Worm (Caenorhabditis elegans): Measurements from ENCODE around the gene M04B2.6.

Gene M04B2.6

DNA sequence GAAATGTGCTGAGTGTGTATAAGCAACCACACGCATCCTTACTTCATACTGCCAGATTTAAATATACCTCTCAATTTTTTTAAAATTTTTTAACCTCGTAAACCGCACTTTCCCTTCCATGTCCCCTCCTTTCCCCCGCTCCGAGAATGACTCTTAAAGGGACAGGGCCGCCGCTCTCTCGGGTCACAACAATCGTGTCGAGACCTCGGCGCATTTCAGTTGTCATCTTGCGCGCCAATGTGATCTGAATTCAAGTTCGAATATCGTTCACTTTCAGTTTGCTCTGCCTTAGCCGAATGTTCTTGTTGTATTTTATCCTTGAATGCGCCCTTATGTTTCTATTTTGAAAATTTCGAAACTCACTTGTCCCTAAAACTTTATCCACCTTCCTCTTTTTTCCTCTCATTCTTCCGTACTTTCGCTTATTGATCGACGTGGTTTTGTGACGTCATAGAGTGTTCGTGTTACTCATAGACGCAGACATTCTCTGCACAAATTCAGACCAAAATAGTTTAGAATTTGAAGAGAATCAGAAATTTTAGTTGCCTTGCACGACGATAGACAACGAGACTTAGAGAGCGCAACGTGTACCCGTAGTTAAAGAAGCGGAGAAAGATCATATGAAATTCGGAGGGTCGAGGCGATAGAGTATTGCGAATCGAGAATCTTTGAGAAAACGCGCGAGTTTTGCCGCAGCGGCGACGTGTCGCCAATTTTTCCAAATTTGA lies 11.8 kb upstream of the M04B2.6 start:
- TF ChIP-seq ceh-36 (tag; optimal IDR thresholded peaks at IDR 0.05): no peak
- TF ChIP-seq ama-1 (optimal IDR thresholded peaks at IDR 0.05): peak; percentile 12

DNA sequence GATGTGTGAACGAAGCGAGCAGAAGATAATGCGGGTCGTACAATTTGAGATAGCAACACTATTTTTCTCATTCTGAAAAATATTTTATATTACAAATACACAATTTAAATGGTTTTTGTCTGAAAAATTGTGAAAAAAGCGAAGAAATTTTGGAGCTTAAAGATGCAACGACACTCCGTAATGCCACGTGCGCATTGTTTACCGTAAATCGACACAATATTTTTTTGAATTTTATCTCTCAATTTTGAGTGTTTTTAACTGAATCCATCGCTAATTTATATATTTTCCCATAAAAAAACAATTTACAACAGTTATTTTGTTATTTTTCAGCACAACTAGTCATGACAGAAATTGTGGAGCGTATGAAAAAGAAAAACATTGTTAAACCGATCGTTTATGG lies 10.4 kb upstream of the M04B2.6 start, which contains the start of the genes M04B2.4 and gfl-1:
M04B2.4 (minus strand) TSS at position 72 of the 400 bp plus-strand sequence.
gfl-1 (plus strand) TSS at position 331 of the 400 bp plus-strand sequence.
- no peak for TF ChIP-seq pes-1 (GFP tag; IDR thresholded peaks at IDR 0.05)
- no peak for TF ChIP-seq flt-1 (GFP tag; IDR thresholded peaks at IDR 0.05)
- TF ChIP-seq ama-1 (optimal IDR thresholded peaks at IDR 0.05): no peak
- no peak for TF ChIP-seq sea-1 (GFP tag; conservative IDR thresholded peaks at IDR 0.05)
- TF ChIP-seq ceh-13 (GFP tag; optimal IDR thresholded peaks at IDR 0.05): no peak
- no peak for TF ChIP-seq hmg-4 (GFP tag; optimal IDR thresholded peaks at IDR 0.05)
- no peak for TF ChIP-seq tra-4 (tag; optimal IDR thresholded peaks at IDR 0.05)
- TF ChIP-seq ceh-36 (tag; optimal IDR thresholded peaks at IDR 0.05): no peak
- TF ChIP-seq hmbx-1 (tag; optimal IDR thresholded peaks at IDR 0.05): no peak
- TF ChIP-seq aly-1 (tag; optimal IDR thresholded peaks at IDR 0.05): no peak
- TF ChIP-seq F13C5.2 (tag; optimal IDR thresholded peaks at IDR 0.05): no peak
- TF ChIP-seq ets-7 (tag; optimal IDR thresholded peaks at IDR 0.05): no peak

DNA sequence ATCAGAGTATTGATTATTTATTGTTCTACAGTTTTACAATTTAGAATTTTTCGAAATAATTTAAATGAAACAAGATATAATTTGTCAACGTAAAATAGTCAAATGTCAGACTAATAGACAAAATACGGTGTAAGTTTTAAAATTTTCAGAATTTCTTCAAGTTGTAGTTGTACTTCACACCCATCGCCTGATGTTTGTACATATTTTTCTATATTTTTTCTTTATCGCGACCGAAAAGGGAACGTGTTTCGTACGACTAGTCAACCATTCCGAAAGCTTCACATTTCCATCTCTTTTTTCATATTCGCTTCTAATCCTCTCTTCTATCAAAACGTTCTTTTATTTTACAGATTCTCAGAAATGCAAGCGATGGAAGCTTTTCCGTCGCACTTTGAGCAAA lies 6.1 kb downstream of the M04B2.6 start, which contains the start of gene twk-25:
twk-25 (plus strand) TSS at position 301 of the 400 bp plus-strand sequence.
- TF ChIP-seq hnd-1 (tag; optimal IDR thresholded peaks at IDR 0.05) (no peak), ceh-13 (GFP tag; optimal IDR thresholded peaks at IDR 0.05) (no peak), flt-1 (GFP tag; IDR thresholded peaks at IDR 0.05) (no peak), tbx-11 (GFP tag; IDR thresholded peaks at IDR 0.05) (no peak), ets-7 (tag; optimal IDR thresholded peaks at IDR 0.05) (no peak), scrt-1 (GFP tag; IDR thresholded peaks at IDR 0.05) (no peak), aly-1 (tag; optimal IDR thresholded peaks at IDR 0.05) (no peak), ceh-36 (tag; optimal IDR thresholded peaks at IDR 0.05) (no peak), F13C5.2 (tag; optimal IDR thresholded peaks at IDR 0.05) (no peak), sea-1 (GFP tag; conservative IDR thresholded peaks at IDR 0.05) (no peak), tbx-37 (GFP tag; conservative IDR thresholded peaks at IDR 0.05) (no peak), hmbx-1 (tag; optimal IDR thresholded peaks at IDR 0.05) (no peak), pes-1 (GFP tag; IDR thresholded peaks at IDR 0.05) (no peak), B0310.2 (tag; optimal IDR thresholded peaks at IDR 0.05) (no peak), ama-1 (optimal IDR thresholded peaks at IDR 0.05) (no peak)

DNA sequence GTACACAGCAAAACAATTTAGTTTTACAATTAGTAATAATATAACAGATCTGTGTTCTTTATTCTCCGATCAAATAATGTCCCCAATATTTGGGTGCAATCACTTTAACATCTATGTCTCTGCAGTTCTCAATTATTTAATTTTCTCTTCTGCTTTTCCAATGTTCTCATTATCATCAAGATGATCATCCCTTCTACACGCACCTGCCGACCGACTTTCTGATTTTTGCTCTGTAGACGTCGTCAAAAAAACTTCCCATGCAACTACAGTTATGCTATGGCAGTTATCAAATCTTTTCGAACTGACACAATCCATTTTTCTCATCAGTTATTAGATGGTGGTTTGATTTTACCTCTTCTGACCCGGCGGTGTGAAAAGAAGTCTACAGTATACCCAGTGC lies 6.9 kb downstream of the M04B2.6 start:
- TF ChIP-seq hnd-1 (tag; optimal IDR thresholded peaks at IDR 0.05) (no peak), pes-1 (GFP tag; IDR thresholded peaks at IDR 0.05) (no peak), tbx-37 (GFP tag; conservative IDR thresholded peaks at IDR 0.05) (no peak), tbx-11 (GFP tag; IDR thresholded peaks at IDR 0.05) (no peak), scrt-1 (GFP tag; IDR thresholded peaks at IDR 0.05) (no peak), ceh-13 (GFP tag; optimal IDR thresholded peaks at IDR 0.05) (no peak)

DNA sequence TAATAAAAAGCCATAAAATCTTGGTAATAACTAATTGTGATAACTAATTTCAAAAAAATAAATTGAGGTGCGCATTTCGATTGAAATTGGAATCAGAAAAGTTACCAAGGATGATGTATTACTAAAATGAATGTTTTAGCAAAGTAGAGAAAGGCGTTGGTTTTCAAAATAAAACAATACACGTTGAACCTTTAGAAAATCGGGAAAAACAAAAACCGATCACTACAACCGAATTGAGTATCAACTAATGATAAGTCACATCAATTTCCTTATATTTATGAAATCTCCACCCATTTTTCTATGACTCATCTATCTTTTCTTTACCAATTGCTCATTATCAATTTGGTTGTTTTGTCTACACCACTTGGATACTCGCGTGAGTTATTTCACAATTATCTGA lies 10.1 kb downstream of the M04B2.6 start, which contains the start of gene H21P03.10:
H21P03.10 (plus strand) TSS at position 301 of the 400 bp plus-strand sequence.
- no peak for TF ChIP-seq B0310.2 (tag; optimal IDR thresholded peaks at IDR 0.05)
- no peak for TF ChIP-seq ama-1 (optimal IDR thresholded peaks at IDR 0.05)
- TF ChIP-seq tbx-11 (GFP tag; IDR thresholded peaks at IDR 0.05): no peak
- no peak for TF ChIP-seq aly-1 (tag; optimal IDR thresholded peaks at IDR 0.05)
- no peak for TF ChIP-seq flt-1 (GFP tag; IDR thresholded peaks at IDR 0.05)
- no peak for TF ChIP-seq hnd-1 (tag; optimal IDR thresholded peaks at IDR 0.05)
- TF ChIP-seq hmbx-1 (tag; optimal IDR thresholded peaks at IDR 0.05): no peak
- no peak for TF ChIP-seq hmg-4 (GFP tag; optimal IDR thresholded peaks at IDR 0.05)
- no peak for TF ChIP-seq sea-1 (GFP tag; conservative IDR thresholded peaks at IDR 0.05)
- no peak for TF ChIP-seq ets-7 (tag; optimal IDR thresholded peaks at IDR 0.05)
- no peak for TF ChIP-seq ceh-13 (GFP tag; optimal IDR thresholded peaks at IDR 0.05)

DNA sequence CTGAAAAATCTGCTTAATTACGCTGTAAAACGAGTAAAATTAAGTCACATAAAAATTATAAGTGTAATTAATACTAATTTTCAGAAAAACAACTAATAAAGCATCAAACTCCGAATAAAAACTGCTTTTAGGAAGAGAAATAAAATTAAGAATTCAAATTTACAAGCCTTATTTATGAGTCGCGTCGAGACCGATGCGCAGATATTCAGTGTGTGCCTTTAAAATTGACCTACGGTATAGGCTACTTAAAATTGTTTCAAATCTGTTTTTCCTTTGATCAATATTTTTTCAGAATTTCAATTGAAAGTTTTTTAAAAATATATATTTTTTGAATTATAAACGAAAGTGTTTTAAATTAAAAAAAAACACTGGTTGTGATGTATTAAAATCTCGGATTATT lies 12.4 kb downstream of the M04B2.6 start, which contains the start of gene sms-1:
sms-1 (minus strand) TSS at position 6 of the 400 bp plus-strand sequence.
- TF ChIP-seq ama-1 (optimal IDR thresholded peaks at IDR 0.05): no peak
- no peak for TF ChIP-seq sea-1 (GFP tag; conservative IDR thresholded peaks at IDR 0.05)
- TF ChIP-seq tbx-37 (GFP tag; conservative IDR thresholded peaks at IDR 0.05): no peak
- no peak for TF ChIP-seq hnd-1 (tag; optimal IDR thresholded peaks at IDR 0.05)
- no peak for TF ChIP-seq hmbx-1 (tag; optimal IDR thresholded peaks at IDR 0.05)
- no peak for TF ChIP-seq ceh-13 (GFP tag; optimal IDR thresholded peaks at IDR 0.05)
- no peak for TF ChIP-seq scrt-1 (GFP tag; IDR thresholded peaks at IDR 0.05)
- no peak for TF ChIP-seq ets-7 (tag; optimal IDR thresholded peaks at IDR 0.05)
- TF ChIP-seq F13C5.2 (tag; optimal IDR thresholded peaks at IDR 0.05): no peak
- no peak for TF ChIP-seq tbx-11 (GFP tag; IDR thresholded peaks at IDR 0.05)
- no peak for TF ChIP-seq B0310.2 (tag; optimal IDR thresholded peaks at IDR 0.05)
- TF ChIP-seq flt-1 (GFP tag; IDR thresholded peaks at IDR 0.05): no peak
- no peak for TF ChIP-seq ceh-36 (tag; optimal IDR thresholded peaks at IDR 0.05)
- TF ChIP-seq hmg-4 (GFP tag; optimal IDR thresholded peaks at IDR 0.05): no peak
- no peak for TF ChIP-seq aly-1 (tag; optimal IDR thresholded peaks at IDR 0.05)
- TF ChIP-seq tra-4 (tag; optimal IDR thresholded peaks at IDR 0.05): no peak
- TF ChIP-seq pes-1 (GFP tag; IDR thresholded peaks at IDR 0.05): no peak

DNA sequence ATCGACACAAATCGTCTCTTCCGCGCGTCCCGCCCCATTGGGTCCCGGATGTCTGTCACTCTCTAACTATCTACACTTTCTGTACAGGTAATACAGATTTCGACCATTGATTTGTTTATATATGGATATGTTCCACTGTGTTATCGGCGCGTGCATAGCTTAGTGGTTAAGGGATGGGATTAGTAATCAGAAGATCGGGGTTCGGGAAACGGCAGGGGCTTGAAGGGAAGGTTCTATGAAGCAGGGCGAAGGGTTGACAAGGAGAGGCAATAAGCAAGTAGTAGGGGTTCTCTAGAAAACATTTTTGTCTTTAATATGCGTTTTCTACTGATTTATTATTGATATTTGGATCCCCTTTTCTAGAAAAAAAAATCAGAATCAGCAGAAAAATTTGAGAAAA lies 13.3 kb downstream of the M04B2.6 start:
- TF ChIP-seq flt-1 (GFP tag; IDR thresholded peaks at IDR 0.05): peak; percentile 48; the same call in 1 of the 2 replicates
- TF ChIP-seq pes-1 (GFP tag; IDR thresholded peaks at IDR 0.05): peak; percentile 72
- peak; percentile 70; the same call in 1 of the 2 replicates for TF ChIP-seq scrt-1 (GFP tag; IDR thresholded peaks at IDR 0.05)
- peak; percentile 51 for TF ChIP-seq ceh-36 (tag; optimal IDR thresholded peaks at IDR 0.05)
- peak; percentile 67 for TF ChIP-seq sea-1 (GFP tag; conservative IDR thresholded peaks at IDR 0.05)
- peak; percentile 42 for TF ChIP-seq tbx-37 (GFP tag; conservative IDR thresholded peaks at IDR 0.05)
